Worm (Caenorhabditis elegans): ENCODE results near the gene pld-1.

The pld-1 gene

ce11 chrII:5069525-5069924 is 22.0 kb downstream of the pld-1 start, which contains the start of gene idpb-2:
TSS of gene idpb-2 (minus strand) at chrII:5069625.
- TF ChIP-seq sdc-2 (tag; optimal IDR thresholded peaks at IDR 0.05), result no peak
- TF ChIP-seq C08G9.2 (tag; optimal IDR thresholded peaks at IDR 0.05), result no peak
- TF ChIP-seq nfya-1 (tag; optimal IDR thresholded peaks at IDR 0.05), result no peak
- TF ChIP-seq lin-11 (tag; optimal IDR thresholded peaks at IDR 0.05), result no peak

DNA sequence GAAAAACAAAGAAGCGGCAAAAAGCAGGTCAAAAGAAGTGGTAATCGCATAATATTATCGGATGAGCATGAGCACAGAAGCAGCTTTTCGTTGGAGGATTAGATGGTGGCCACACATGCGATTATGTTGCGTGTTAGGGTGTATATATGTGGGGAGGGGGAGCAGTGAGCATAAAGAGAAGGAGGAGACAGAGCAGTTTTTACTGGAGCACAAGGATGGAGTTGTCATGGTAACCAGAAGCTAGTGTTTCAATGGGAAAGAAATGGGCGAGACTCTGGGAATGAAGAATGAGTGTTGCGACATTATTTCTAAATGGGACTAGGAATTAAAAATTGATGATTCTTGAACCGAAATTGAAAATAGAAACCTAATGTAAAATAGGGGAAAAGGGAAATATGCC is 23.6 kb downstream of the pld-1 start, which contains the start of gene C27A2.8:
Gene C27A2.8, minus strand, starts transcription at position 117 of the 400 bp plus-strand sequence.
- TF ChIP-seq ama-1 (optimal IDR thresholded peaks at IDR 0.05) (no peak), dmd-4 (tag; optimal IDR thresholded peaks at IDR 0.05; ENCODE audit: borderline replicate concordance) (no peak)

- TF ChIP-seq eyg-1 (tag; optimal IDR thresholded peaks at IDR 0.05) (no peak), madf-2 (tag; optimal IDR thresholded peaks at IDR 0.05) (no peak), sox-4 (tag; optimal IDR thresholded peaks at IDR 0.05) (no peak), ceh-2 (tag; optimal IDR thresholded peaks at IDR 0.05) (no peak), elt-2 (tag; optimal IDR thresholded peaks at IDR 0.05) (no peak), ama-1 (optimal IDR thresholded peaks at IDR 0.05) (no peak), nfya-1 (tag; optimal IDR thresholded peaks at IDR 0.05) (no peak), pqm-1 (tag; optimal IDR thresholded peaks at IDR 0.05) (no peak), zip-5 (tag; optimal IDR thresholded peaks at IDR 0.05) (no peak), K09A11.1 (tag; optimal IDR thresholded peaks at IDR 0.05; ENCODE audit: insufficient read depth) (no peak), ttx-3 (tag; optimal IDR thresholded peaks at IDR 0.05) (no peak)
Measured at ce11 chrII:5066967-5067366, 24.5 kb downstream of the pld-1 start.

- TF ChIP-seq ceh-30 (tag; optimal IDR thresholded peaks at IDR 0.05), result no peak
- peak; percentile 23 for TF ChIP-seq pqm-1 (tag; optimal IDR thresholded peaks at IDR 0.05)
- peak; percentile 13 for TF ChIP-seq hlh-8 (tag; optimal IDR thresholded peaks at IDR 0.05)
- TF ChIP-seq unc-86 (tag; optimal IDR thresholded peaks at IDR 0.05), result no peak
- TF ChIP-seq ceh-24 (tag; optimal IDR thresholded peaks at IDR 0.05), result no peak
- peak; percentile 63 for TF ChIP-seq C08G9.2 (tag; optimal IDR thresholded peaks at IDR 0.05)
- no peak for TF ChIP-seq ref-2 (tag; optimal IDR thresholded peaks at IDR 0.05)
- TF ChIP-seq madf-2 (tag; optimal IDR thresholded peaks at IDR 0.05), result no peak
- TF ChIP-seq hlh-6 (tag; optimal IDR thresholded peaks at IDR 0.05), result no peak
- TF ChIP-seq mec-3 (tag; optimal IDR thresholded peaks at IDR 0.05; ENCODE audit: borderline replicate concordance), result no peak
- TF ChIP-seq rnt-1 (tag; optimal IDR thresholded peaks at IDR 0.05), result peak; percentile 52
- TF ChIP-seq T23F11.4 (GFP tag; optimal IDR thresholded peaks at IDR 0.05), result no peak
- TF ChIP-seq ceh-6 (GFP tag; optimal IDR thresholded peaks at IDR 0.05), result no peak
- no peak for TF ChIP-seq nhr-232 (tag; optimal IDR thresholded peaks at IDR 0.05)
- TF ChIP-seq K02D7.2 (tag; optimal IDR thresholded peaks at IDR 0.05), result no peak
- peak; percentile 56 for TF ChIP-seq unc-42 (tag; optimal IDR thresholded peaks at IDR 0.05)
- no peak for TF ChIP-seq che-1 (tag; optimal IDR thresholded peaks at IDR 0.05)
- no peak for TF ChIP-seq elt-4 (tag; optimal IDR thresholded peaks at IDR 0.05)
- no peak for TF ChIP-seq pha-2 (tag; optimal IDR thresholded peaks at IDR 0.05)
- TF ChIP-seq ttx-3 (tag; optimal IDR thresholded peaks at IDR 0.05), result no peak
- peak; percentile 43 for TF ChIP-seq zip-5 (tag; optimal IDR thresholded peaks at IDR 0.05)
- no peak for TF ChIP-seq lin-11 (tag; optimal IDR thresholded peaks at IDR 0.05)
- TF ChIP-seq ets-4 (tag; optimal IDR thresholded peaks at IDR 0.05), result peak; percentile 57
- peak; percentile 68 for TF ChIP-seq ceh-34 (tag; optimal IDR thresholded peaks at IDR 0.05)
- peak; percentile 38 for TF ChIP-seq nfya-1 (tag; optimal IDR thresholded peaks at IDR 0.05)
- TF ChIP-seq ceh-19 (GFP tag; optimal IDR thresholded peaks at IDR 0.05), result no peak
- peak; percentile 25 for TF ChIP-seq lim-6 (tag; optimal IDR thresholded peaks at IDR 0.05)
- no peak for TF ChIP-seq hlh-13 (GFP tag; optimal IDR thresholded peaks at IDR 0.05)
- TF ChIP-seq ceh-18 (tag; optimal IDR thresholded peaks at IDR 0.05), result no peak
- TF ChIP-seq Y22D7AL.16 (tag; optimal IDR thresholded peaks at IDR 0.05), result no peak
- no peak for TF ChIP-seq gmeb-2 (tag; optimal IDR thresholded peaks at IDR 0.05)
- peak; percentile 91 for TF ChIP-seq ceh-31 (tag; optimal IDR thresholded peaks at IDR 0.05)
- TF ChIP-seq sox-2 (GFP tag; IDR thresholded peaks at IDR 0.05), result no peak
- no peak for TF ChIP-seq odd-2 (tag; optimal IDR thresholded peaks at IDR 0.05)
- no peak for TF ChIP-seq pha-4 (tag; optimal IDR thresholded peaks at IDR 0.05)
- no peak for TF ChIP-seq C38D4.7 (GFP tag; optimal IDR thresholded peaks at IDR 0.05)
- TF ChIP-seq pax-1 (tag; optimal IDR thresholded peaks at IDR 0.05), result peak; percentile 16
- no peak for TF ChIP-seq dve-1 (tag; optimal IDR thresholded peaks at IDR 0.05)
- no peak for TF ChIP-seq eyg-1 (tag; optimal IDR thresholded peaks at IDR 0.05)
Measured at ce11 chrII:5061794-5062368, 29.6 kb downstream of the pld-1 start, which contains the start of gene smc-5. TSS of gene smc-5 (plus strand) at chrII:5062125.
